Worm (Caenorhabditis elegans): ENCODE results near the gene C52B9.4.

C52B9.4 gene

ce11 chrX:4219487-4219886, 41.0 kb upstream of the C52B9.4 start (continued):
- TF ChIP-seq hmg-20 (GFP tag; IDR thresholded peaks at IDR 0.05) = 0 out of 2 replicates have a peak, but pooled peaks have one; percentile 43

- no peak for TF ChIP-seq unc-62 (GFP tag; optimal IDR thresholded peaks at IDR 0.05)
- no peak for TF ChIP-seq ceh-27 (GFP tag; optimal IDR thresholded peaks at IDR 0.05)
- no peak for TF ChIP-seq madf-8 (GFP tag; conservative IDR thresholded peaks at IDR 0.05)
- no peak for TF ChIP-seq lin-26 (GFP tag; IDR thresholded peaks at IDR 0.05)
- TF ChIP-seq F10E7.11 (tag; optimal IDR thresholded peaks at IDR 0.05) = no peak
- TF ChIP-seq rpc-1 (optimal IDR thresholded peaks at IDR 0.05) = no peak
- TF ChIP-seq rpc-1 (tag; optimal IDR thresholded peaks at IDR 0.05) = no peak
- no peak for TF ChIP-seq B0261.1 (tag; optimal IDR thresholded peaks at IDR 0.05)
- TF ChIP-seq ceh-40 (GFP tag; IDR thresholded peaks at IDR 0.05) = no peak
- TF ChIP-seq mcd-1 (GFP tag; IDR thresholded peaks at IDR 0.05) = no peak
- TF ChIP-seq sdz-38 (tag; optimal IDR thresholded peaks at IDR 0.05) = no peak
- no peak for TF ChIP-seq Y67H2A.10 (GFP tag; conservative IDR thresholded peaks at IDR 0.05)
- TF ChIP-seq madf-3 (GFP tag; IDR thresholded peaks at IDR 0.05) = no peak
- TF ChIP-seq T26A5.8 (tag; optimal IDR thresholded peaks at IDR 0.05) = no peak
- TF ChIP-seq Y79H2A.3 (GFP tag; conservative IDR thresholded peaks at IDR 0.05) = no peak
- no peak for TF ChIP-seq tbx-9 (tag; optimal IDR thresholded peaks at IDR 0.05; ENCODE audit: borderline replicate concordance)
- no peak for TF ChIP-seq ztf-26 (tag; optimal IDR thresholded peaks at IDR 0.05)
- TF ChIP-seq F39B2.1 (GFP tag; IDR thresholded peaks at IDR 0.05) = no peak
- no peak for TF ChIP-seq madf-6 (GFP tag; IDR thresholded peaks at IDR 0.05)
- TF ChIP-seq nhr-80 (tag; optimal IDR thresholded peaks at IDR 0.05) = no peak
- no peak for TF ChIP-seq bed-1 (GFP tag; IDR thresholded peaks at IDR 0.05)
Observed at ce11 chrX:4222200-4222599, 38.3 kb upstream of the C52B9.4 start.

- TF ChIP-seq egl-18 (GFP tag; IDR thresholded peaks at IDR 0.05) (peak; percentile 65; the same call in 1 of the 2 replicates), lin-40 (tag; optimal IDR thresholded peaks at IDR 0.05) (peak; percentile 96), tbp1 (GFP tag; optimal IDR thresholded peaks at IDR 0.05) (peak; percentile 39), repo-1 (tag; optimal IDR thresholded peaks at IDR 0.05) (peak; percentile 77), ztf-3 (GFP tag; optimal IDR thresholded peaks at IDR 0.05) (peak; percentile 35), egl-44 (GFP tag; IDR thresholded peaks at IDR 0.05) (peak; percentile 58; the same call in 1 of the 2 replicates), snpc-4 (GFP tag; optimal IDR thresholded peaks at IDR 0.05) (peak; percentile 42), snpc-4 (tag; optimal IDR thresholded peaks at IDR 0.05) (peak in 3 of 4 experiments; percentile 40 to 73 (median 45)), lsy-27 (tag; optimal IDR thresholded peaks at IDR 0.05; ENCODE audit: borderline replicate concordance, insufficient read depth) (no peak), xnd-1 (tag; optimal IDR thresholded peaks at IDR 0.05) (no peak), Y67H2A.10 (GFP tag; conservative IDR thresholded peaks at IDR 0.05) (no peak), lin-35 (GFP tag; optimal IDR thresholded peaks at IDR 0.05) (peak in 1 of 3 experiments; percentile 46), tbx-9 (tag; optimal IDR thresholded peaks at IDR 0.05; ENCODE audit: borderline replicate concordance) (no peak), unc-130 (GFP tag; optimal IDR thresholded peaks at IDR 0.05) (no peak), madf-3 (GFP tag; IDR thresholded peaks at IDR 0.05) (0 out of 2 replicates have a peak, but pooled peaks have one; percentile 14), chd-7 (tag; optimal IDR thresholded peaks at IDR 0.05) (peak; percentile 86), ztf-26 (tag; optimal IDR thresholded peaks at IDR 0.05) (peak; percentile 83), aptf-3 (GFP tag; IDR thresholded peaks at IDR 0.05) (no peak), pbrm-1 (GFP tag; IDR thresholded peaks at IDR 0.05) (peak; percentile 20; the same call in 1 of the 2 replicates), nfyb-1 (GFP tag; IDR thresholded peaks at IDR 0.05) (peak; percentile 78), ztf-22 (GFP tag; optimal IDR thresholded peaks at IDR 0.05) (peak; percentile 17), ztf-18 (tag; optimal IDR thresholded peaks at IDR 0.05) (peak; percentile 20), ceh-100 (GFP tag; IDR thresholded peaks at IDR 0.05) (no peak), T07F8.4 (tag; optimal IDR thresholded peaks at IDR 0.05) (no peak), lag-1 (GFP tag; IDR thresholded peaks at IDR 0.05) (no peak), attf-5 (GFP tag; optimal IDR thresholded peaks at IDR 0.05) (peak; percentile 34), atf-7 (tag; optimal IDR thresholded peaks at IDR 0.05) (peak; percentile 60), hmg-1.2 (GFP tag; IDR thresholded peaks at IDR 0.05) (peak; percentile 97), F52B5.7 (tag; optimal IDR thresholded peaks at IDR 0.05) (peak; percentile 50)
Observed at ce11 chrX:4222779-4223387, 37.6 kb upstream of the C52B9.4 start.

Data from whole organism, young adult.